Worm (Caenorhabditis elegans) whole organism, L4/young adult: Measurements from ENCODE around the gene F38E1.10.

Experiments used
- W03F9.2 ChIP-seq: fragments of 150-350 bp; optimal IDR thresholded peaks from 2 replicates; lab custom pipeline; 2014; ENCODE audit warnings: missing biosample characterization, missing genetic modification characterization
- dao-5 ChIP-seq: sonication (generic microtip); optimal IDR thresholded peaks from 2 replicates; lab custom pipeline; 2016; ENCODE audit warnings: missing genotype, missing genetic modification characterization, moderate library complexity, missing compliant biosample characterization
- him-1 ChIP-seq: sonication (generic microtip); optimal IDR thresholded peaks from 2 replicates; lab custom pipeline; 2016; ENCODE audit warnings: missing genotype, missing genetic modification reagents, missing genetic modification characterization, missing compliant biosample characterization

ce11 chrV:8342416-8342815, 32.9 kb downstream of the F38E1.10 start:
- TF ChIP-seq him-1 (no peak), dao-5 (tag; lab: Kevin White, UChicago) (no peak), W03F9.2 (tag; lab: Kevin White, UChicago) (no peak)
